Fruit fly (Drosophila melanogaster): Measurements from ENCODE around the gene IntS6.

IntS6 gene

DNA sequence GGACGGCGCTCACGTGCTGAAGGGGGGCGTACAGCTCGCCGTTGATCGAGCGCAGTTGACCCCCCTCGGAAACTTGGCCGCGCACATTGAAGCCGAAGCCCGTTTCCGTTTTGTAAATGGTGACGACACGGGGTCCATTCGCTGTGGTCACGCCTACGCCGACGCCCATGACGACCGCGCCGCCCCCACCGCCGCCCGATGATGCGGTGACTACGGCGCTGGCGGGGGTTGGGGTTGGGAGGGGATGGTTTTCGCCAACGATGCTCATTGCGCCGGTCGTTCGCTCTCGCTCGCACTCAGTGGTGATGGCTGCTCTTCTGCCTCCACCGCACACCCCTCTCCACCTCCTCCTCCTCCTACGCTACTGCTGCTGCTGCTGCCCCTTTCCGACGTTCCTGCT lies 9.9 kb downstream of the IntS6 start (continued):
- TF ChIP-seq svp (GFP tag) (no peak), fkh (GFP tag; optimal IDR thresholded peaks at IDR 0.05) (no peak), Gug (GFP tag; IDR thresholded peaks at IDR 0.05) (peak; percentile 47; the same call in 1 of the 2 replicates), cyc (GFP tag; optimal IDR thresholded peaks at IDR 0.05) (peak; percentile 29), dac (GFP tag; optimal IDR thresholded peaks at IDR 0.05) (no peak), CG11294 (GFP tag; IDR thresholded peaks at IDR 0.05) (no peak), Ets96B (tag; optimal IDR thresholded peaks at IDR 0.05) (peak; percentile 24), CG9139 (GFP tag; optimal IDR thresholded peaks at IDR 0.05) (peak; percentile 12), Met (GFP tag; optimal IDR thresholded peaks at IDR 0.05) (no peak), achi (GFP tag; optimal IDR thresholded peaks at IDR 0.05) (peak; percentile 17), Smox (GFP tag; optimal IDR thresholded peaks at IDR 0.05) (no peak)

DNA sequence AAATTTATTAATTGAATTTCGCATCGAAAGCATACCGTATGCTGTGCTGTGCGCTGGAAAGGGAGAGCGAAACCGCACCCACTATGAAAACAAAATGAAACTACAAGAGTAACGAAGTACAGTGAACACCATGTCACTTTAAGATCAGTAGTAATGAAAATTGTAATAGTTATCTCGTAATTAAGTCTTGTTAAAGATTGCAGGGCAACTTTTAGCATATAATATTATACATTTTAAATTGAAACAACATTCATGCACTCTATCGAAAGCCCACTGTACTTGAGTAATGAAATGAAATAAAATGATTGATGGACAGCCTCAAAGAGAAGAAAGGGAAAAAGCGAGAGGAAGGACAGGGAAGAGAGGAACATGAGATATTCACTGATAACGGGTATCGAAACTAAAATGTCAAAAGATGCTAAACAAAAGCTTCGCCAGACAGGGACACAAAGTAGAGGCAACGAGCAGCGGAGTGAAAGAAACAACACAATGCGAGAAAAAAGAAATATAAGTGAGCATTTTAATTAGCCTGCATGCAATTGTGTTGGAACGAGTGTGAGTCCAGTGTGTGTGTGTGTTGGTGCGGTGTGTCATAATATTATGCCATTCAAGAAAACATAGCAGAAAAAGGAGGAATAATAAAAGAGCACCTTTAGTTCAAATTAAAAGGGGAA lies 11.6 kb downstream of the IntS6 start:
- peak; percentile 94 for TF ChIP-seq CG6792 (GFP tag; optimal IDR thresholded peaks at IDR 0.05)
- TF ChIP-seq Ets96B (tag; optimal IDR thresholded peaks at IDR 0.05), result peak; percentile 81
- TF ChIP-seq Eip75B (GFP tag; optimal IDR thresholded peaks at IDR 0.05), result peak; percentile 93
- peak; percentile 72 for TF ChIP-seq CG11902 (GFP tag; optimal IDR thresholded peaks at IDR 0.05)
- peak; percentile 91 for TF ChIP-seq Sox15 (GFP tag; optimal IDR thresholded peaks at IDR 0.05)
- peak; percentile 94 for TF ChIP-seq acj6 (GFP tag; optimal IDR thresholded peaks at IDR 0.05)
- peak; percentile 43 for TF ChIP-seq Blimp-1 (GFP tag; optimal IDR thresholded peaks at IDR 0.05)
- peak; percentile 89 for TF ChIP-seq achi (GFP tag; optimal IDR thresholded peaks at IDR 0.05)
- peak; percentile 92 for TF ChIP-seq Smox (GFP tag; optimal IDR thresholded peaks at IDR 0.05)
- peak; percentile 90 for TF ChIP-seq net (GFP tag; optimal IDR thresholded peaks at IDR 0.05)
- peak; percentile 76 to 93 for TF ChIP-seq ss (GFP tag; optimal IDR thresholded peaks at IDR 0.05)
- peak; percentile 74 for TF ChIP-seq Eip93F (GFP tag; optimal IDR thresholded peaks at IDR 0.05)
- peak; percentile 95 for TF ChIP-seq pdm3 (GFP tag; optimal IDR thresholded peaks at IDR 0.05)
- TF ChIP-seq CG8632 (GFP tag; optimal IDR thresholded peaks at IDR 0.05), result peak; percentile 90
- peak; percentile 88 for TF ChIP-seq Ets21C (GFP tag; optimal IDR thresholded peaks at IDR 0.05)
- TF ChIP-seq CG32006 (GFP tag; optimal IDR thresholded peaks at IDR 0.05), result peak; percentile 90
- peak; percentile 83 for TF ChIP-seq CG10669 (GFP tag; optimal IDR thresholded peaks at IDR 0.05)
- peak; percentile 67 for TF ChIP-seq dac (GFP tag; optimal IDR thresholded peaks at IDR 0.05)
- peak; percentile 73 for TF ChIP-seq CG11762 (GFP tag; optimal IDR thresholded peaks at IDR 0.05; ENCODE audit: insufficient read depth)
- TF ChIP-seq cyc (GFP tag; optimal IDR thresholded peaks at IDR 0.05), result peak; percentile 79
- TF ChIP-seq CG7368 (GFP tag; optimal IDR thresholded peaks at IDR 0.05), result peak; percentile 81
- TF ChIP-seq esn (GFP tag; optimal IDR thresholded peaks at IDR 0.05), result peak; percentile 95
- TF ChIP-seq CG31627 (GFP tag; optimal IDR thresholded peaks at IDR 0.05), result peak; percentile 94
- peak; percentile 94 for TF ChIP-seq lz (GFP tag; optimal IDR thresholded peaks at IDR 0.05)
- TF ChIP-seq Sox14 (GFP tag; optimal IDR thresholded peaks at IDR 0.05), result peak; percentile 92
- TF ChIP-seq CG16779 (tag; optimal IDR thresholded peaks at IDR 0.05), result peak; percentile 71
- TF ChIP-seq Gug (GFP tag; IDR thresholded peaks at IDR 0.05), result peak; percentile 89
- peak; percentile 80 to 82 for TF ChIP-seq salr (GFP tag; optimal IDR thresholded peaks at IDR 0.05)
- TF ChIP-seq spab (GFP tag; optimal IDR thresholded peaks at IDR 0.05), result peak; percentile 71
- TF ChIP-seq vri (GFP tag; optimal IDR thresholded peaks at IDR 0.05), result peak; percentile 49
- TF ChIP-seq CG6854 (GFP tag; optimal IDR thresholded peaks at IDR 0.05), result no peak
- TF ChIP-seq CG6163 (GFP tag; IDR thresholded peaks at IDR 0.05), result peak; percentile 95
- peak; percentile 65 for TF ChIP-seq CG8319 (GFP tag; optimal IDR thresholded peaks at IDR 0.05)
- TF ChIP-seq dsx (GFP tag; optimal IDR thresholded peaks at IDR 0.05; ENCODE audit: poor library complexity, severe bottlenecking), result peak; percentile 88
- TF ChIP-seq CG34406 (GFP tag; optimal IDR thresholded peaks at IDR 0.05), result peak; percentile 95
- peak; percentile 51 for TF ChIP-seq CG9139 (GFP tag; optimal IDR thresholded peaks at IDR 0.05)
- TF ChIP-seq CG3919 (GFP tag; optimal IDR thresholded peaks at IDR 0.05), result peak; percentile 84
- peak; percentile 91 for TF ChIP-seq CG10631 (GFP tag; optimal IDR thresholded peaks at IDR 0.05)
- TF ChIP-seq CG8119 (GFP tag; IDR thresholded peaks at IDR 0.05), result peak; percentile 88
- peak; percentile 89 for TF ChIP-seq topi (GFP tag; optimal IDR thresholded peaks at IDR 0.05)
- TF ChIP-seq fkh (GFP tag; optimal IDR thresholded peaks at IDR 0.05), result peak; percentile 18
- TF ChIP-seq CG6808 (GFP tag; optimal IDR thresholded peaks at IDR 0.05), result peak; percentile 73
- TF ChIP-seq Hr39 (GFP tag; optimal IDR thresholded peaks at IDR 0.05), result peak; percentile 93
- TF ChIP-seq CG11294 (GFP tag; IDR thresholded peaks at IDR 0.05), result peak; percentile 86
- peak; percentile 71 for TF ChIP-seq CG4318 (GFP tag; optimal IDR thresholded peaks at IDR 0.05)
